Worm (Caenorhabditis elegans): ENCODE data around the gene cysl-2.

- TF ChIP-seq him-1 (tag; optimal IDR thresholded peaks at IDR 0.05) (no peak), W03F9.2 (tag; optimal IDR thresholded peaks at IDR 0.05) (no peak)
Measured at ce11 chrII:14527104-14527503, 32.9 kb upstream of the cysl-2 start.
